Worm (Caenorhabditis elegans) whole organism, early embryonic: Measurements from ENCODE around the gene C30G12.1.

Experiments used
- B0310.2 ChIP-seq: sonication (generic microtip); optimal IDR thresholded peaks from 2 replicates; lab custom pipeline; 2016; ENCODE audit warnings: mild to moderate bottlenecking, missing genetic modification characterization, missing compliant biosample characterization
- F13C5.2 ChIP-seq: sonication (generic microtip); optimal IDR thresholded peaks from 2 replicates; lab custom pipeline; 2017; ENCODE audit warnings: mild to moderate bottlenecking, missing genetic modification characterization, inconsistent platforms, missing compliant biosample characterization
- aly-1 ChIP-seq: sonication (generic microtip); optimal IDR thresholded peaks from 2 replicates; lab custom pipeline; 2016; ENCODE audit warnings: missing genetic modification characterization, missing compliant biosample characterization
- ama-1 ChIP-seq: fragments of 150-350 bp; optimal IDR thresholded peaks from 2 replicates; lab custom pipeline; 2014
- ceh-13 ChIP-seq: fragments of 200-800 bp; sonication (Bioruptor generic); optimal IDR thresholded peaks from 2 replicates; lab custom pipeline; 2018; ENCODE audit warnings: mild to moderate bottlenecking, missing genetic modification characterization, missing compliant biosample characterization
- ceh-36 ChIP-seq: sonication (generic microtip); optimal IDR thresholded peaks from 2 replicates; lab custom pipeline; 2016; ENCODE audit warnings: missing genetic modification characterization, inconsistent platforms, missing compliant biosample characterization
- ets-7 ChIP-seq: sonication (generic microtip); optimal IDR thresholded peaks from 2 replicates; lab custom pipeline; 2016; ENCODE audit warnings: missing genotype, missing genetic modification characterization, missing compliant biosample characterization
- flt-1 ChIP-seq: fragments of 200-800 bp; sonication (Bioruptor generic); IDR thresholded peaks from 2 replicates; pipeline ENCODE4 v1.3.6; 2022; ENCODE audit warnings: missing genetic modification characterization, missing compliant biosample characterization
- hmbx-1 ChIP-seq: sonication (generic microtip); optimal IDR thresholded peaks from 2 replicates; lab custom pipeline; 2016; ENCODE audit warnings: mild to moderate bottlenecking, missing genetic modification characterization, missing compliant biosample characterization
- hmg-4 ChIP-seq: fragments of 200-800 bp; sonication (Bioruptor generic); optimal IDR thresholded peaks from 2 replicates; lab custom pipeline; 2018; ENCODE audit warnings: mild to moderate bottlenecking, missing genetic modification characterization, missing compliant biosample characterization
- hnd-1 ChIP-seq: sonication (generic microtip); optimal IDR thresholded peaks from 2 replicates; lab custom pipeline; 2016; ENCODE audit warnings: missing genetic modification characterization, missing compliant biosample characterization
- pes-1 ChIP-seq: fragments of 200-800 bp; sonication (Bioruptor generic); IDR thresholded peaks from 2 replicates; pipeline ENCODE4 v1.3.6; 2022; ENCODE audit warnings: missing genetic modification reagents, missing genetic modification characterization, missing compliant biosample characterization
- scrt-1 ChIP-seq: fragments of 200-800 bp; sonication (Bioruptor generic); IDR thresholded peaks from 2 replicates; pipeline ENCODE4 v1.3.6; 2022; ENCODE audit warnings: missing genetic modification characterization, missing compliant biosample characterization
- sea-1 ChIP-seq: fragments of 200-800 bp; sonication (Bioruptor generic); conservative IDR thresholded peaks from 2 replicates; pipeline ENCODE4 v1.3.6; 2022; ENCODE audit warnings: missing genetic modification characterization, missing compliant biosample characterization
- tbx-11 ChIP-seq: fragments of 200-800 bp; sonication (Bioruptor generic); IDR thresholded peaks from 2 replicates; pipeline ENCODE4 v1.3.6; 2022; ENCODE audit warnings: missing genetic modification characterization, missing compliant biosample characterization
- tbx-37 ChIP-seq: fragments of 200-800 bp; sonication (Bioruptor generic); conservative IDR thresholded peaks from 2 replicates; pipeline ENCODE4 v1.3.6; 2022; ENCODE audit warnings: missing genetic modification reagents, missing genetic modification characterization, missing compliant biosample characterization
- tra-4 ChIP-seq: sonication (generic microtip); optimal IDR thresholded peaks from 2 replicates; lab custom pipeline; 2017; ENCODE audit warnings: missing genetic modification characterization, missing compliant biosample characterization

C30G12.1 gene

DNA sequence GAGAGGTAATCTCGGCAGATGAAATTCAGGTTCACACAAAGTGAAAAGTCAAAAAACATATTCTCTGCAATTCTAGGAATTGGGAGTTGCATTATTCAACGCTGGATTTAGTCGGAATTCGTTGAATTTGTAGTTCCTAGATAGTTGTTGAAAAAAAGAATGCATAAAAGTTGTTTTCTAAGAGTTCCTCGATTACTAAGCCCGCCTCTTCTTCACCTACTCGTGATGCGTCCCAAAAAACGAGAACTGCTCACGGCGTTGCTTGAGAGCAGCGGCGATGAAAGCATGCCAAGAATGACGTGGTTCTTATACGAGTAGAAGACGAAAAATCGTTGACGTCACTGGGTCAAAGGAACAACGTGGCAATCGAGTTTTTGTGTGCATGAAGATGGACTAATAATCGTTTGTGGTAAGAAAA is 25.9 kb downstream of the C30G12.1 start:
- TF ChIP-seq F13C5.2 (tag; lab: Kevin White, UChicago) (no peak), sea-1 (GFP tag; lab: Robert Waterston, UW) (no peak), hmg-4 (GFP tag; lab: Kevin White, UChicago) (no peak), aly-1 (no peak), tra-4 (tag; lab: Kevin White, UChicago) (no peak), pes-1 (GFP tag; lab: Robert Waterston, UW) (no peak), tbx-37 (GFP tag; lab: Robert Waterston, UW) (no peak), tbx-11 (GFP tag; lab: Robert Waterston, UW) (no peak), ama-1 (lab: Kevin White, UChicago) (no peak), scrt-1 (GFP tag; lab: Robert Waterston, UW) (no peak), ets-7 (tag; lab: Kevin White, UChicago) (no peak), ceh-13 (no peak), ceh-36 (tag; lab: Kevin White, UChicago) (no peak), hmbx-1 (tag; lab: Kevin White, UChicago) (no peak)

DNA sequence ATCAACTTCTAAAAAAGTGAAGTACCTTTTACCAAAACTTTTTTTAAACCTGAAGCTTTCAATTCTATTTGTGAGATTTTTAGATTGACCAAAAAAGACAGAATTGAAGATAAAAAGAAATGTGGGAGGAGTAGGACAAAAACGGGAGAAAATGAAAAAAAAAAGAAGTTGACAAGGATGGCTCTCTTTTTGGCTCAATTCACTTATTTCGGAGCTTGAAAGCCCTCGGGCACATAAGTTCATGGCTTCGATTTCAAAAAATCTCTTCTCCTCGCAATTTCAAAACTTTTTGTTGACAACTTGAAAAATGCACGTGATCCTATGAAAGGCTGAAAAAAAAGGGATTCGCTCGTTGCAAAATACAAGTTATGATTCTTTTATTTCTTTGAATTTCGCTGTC is 27.1 kb downstream of the C30G12.1 start:
- TF ChIP-seq pes-1 (GFP tag; lab: Robert Waterston, UW) = no peak
- no peak for TF ChIP-seq flt-1 (GFP tag; lab: Robert Waterston, UW)
- no peak for TF ChIP-seq ama-1 (lab: Kevin White, UChicago)
- no peak for TF ChIP-seq hmbx-1 (tag; lab: Kevin White, UChicago)

DNA sequence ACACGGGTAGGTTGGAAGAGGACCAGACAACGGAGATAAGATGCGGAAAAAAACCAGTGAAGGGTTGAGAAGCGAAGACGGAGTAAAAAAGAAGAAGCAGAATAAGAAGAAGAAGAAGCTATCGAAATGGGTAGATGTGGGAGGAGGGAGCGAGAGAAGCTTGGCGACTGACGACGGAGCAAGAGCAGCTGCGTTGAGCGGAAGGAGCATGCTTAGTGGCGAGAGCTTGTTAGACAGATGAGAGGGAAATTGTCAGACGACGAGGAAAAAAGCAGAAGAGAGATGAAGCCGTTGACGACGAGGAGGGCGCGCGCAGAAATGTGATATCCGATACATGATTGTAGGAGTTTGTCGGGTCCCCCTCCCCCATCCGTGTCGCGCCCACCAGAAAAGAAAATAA is 27.9 kb downstream of the C30G12.1 start:
- TF ChIP-seq hmbx-1 (tag; lab: Kevin White, UChicago) = no peak
- TF ChIP-seq F13C5.2 (tag; lab: Kevin White, UChicago) = no peak
- TF ChIP-seq tra-4 (tag; lab: Kevin White, UChicago) = no peak
- TF ChIP-seq tbx-37 (GFP tag; lab: Robert Waterston, UW) = no peak
- TF ChIP-seq B0310.2 = no peak
- no peak for TF ChIP-seq ets-7 (tag; lab: Kevin White, UChicago)
- TF ChIP-seq flt-1 (GFP tag; lab: Robert Waterston, UW) = no peak
- TF ChIP-seq tbx-11 (GFP tag; lab: Robert Waterston, UW) = no peak
- TF ChIP-seq sea-1 (GFP tag; lab: Robert Waterston, UW) = no peak
- TF ChIP-seq ama-1 (lab: Kevin White, UChicago) = no peak
- TF ChIP-seq pes-1 (GFP tag; lab: Robert Waterston, UW) = no peak
- no peak for TF ChIP-seq hnd-1 (tag; lab: Kevin White, UChicago)
- no peak for TF ChIP-seq ceh-13
- no peak for TF ChIP-seq aly-1

DNA sequence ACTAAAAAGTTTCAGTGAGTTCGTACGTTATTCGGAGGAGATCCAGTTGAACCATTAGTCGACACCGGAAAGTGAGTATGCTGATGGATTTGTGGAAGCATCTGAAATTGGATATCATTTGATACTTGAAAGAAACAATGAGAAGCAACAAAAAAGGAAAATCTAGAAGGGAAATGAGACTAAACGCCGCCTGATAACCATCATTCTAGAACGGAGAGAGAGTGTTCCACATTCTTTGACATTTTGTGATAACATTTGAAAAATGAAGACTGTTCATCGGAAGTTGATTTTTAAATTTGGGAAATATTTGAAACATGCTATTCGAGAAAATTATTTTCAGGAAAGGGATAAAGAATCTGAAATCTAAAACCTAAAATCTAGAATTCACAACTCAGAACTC is 32.1 kb downstream of the C30G12.1 start, which contains the start of gene npax-1:
npax-1 (minus strand) TSS at position 101 of the 400 bp plus-strand sequence.
- TF ChIP-seq hmbx-1 (tag; lab: Kevin White, UChicago) (no peak), tra-4 (tag; lab: Kevin White, UChicago) (no peak), B0310.2 (no peak), scrt-1 (GFP tag; lab: Robert Waterston, UW) (no peak), sea-1 (GFP tag; lab: Robert Waterston, UW) (no peak), tbx-11 (GFP tag; lab: Robert Waterston, UW) (no peak), hnd-1 (tag; lab: Kevin White, UChicago) (no peak), F13C5.2 (tag; lab: Kevin White, UChicago) (no peak), ceh-13 (no peak), ets-7 (tag; lab: Kevin White, UChicago) (no peak), hmg-4 (GFP tag; lab: Kevin White, UChicago) (no peak), tbx-37 (GFP tag; lab: Robert Waterston, UW) (no peak), ama-1 (lab: Kevin White, UChicago) (no peak), aly-1 (no peak), pes-1 (GFP tag; lab: Robert Waterston, UW) (no peak), flt-1 (GFP tag; lab: Robert Waterston, UW) (no peak), ceh-36 (tag; lab: Kevin White, UChicago) (no peak)

DNA sequence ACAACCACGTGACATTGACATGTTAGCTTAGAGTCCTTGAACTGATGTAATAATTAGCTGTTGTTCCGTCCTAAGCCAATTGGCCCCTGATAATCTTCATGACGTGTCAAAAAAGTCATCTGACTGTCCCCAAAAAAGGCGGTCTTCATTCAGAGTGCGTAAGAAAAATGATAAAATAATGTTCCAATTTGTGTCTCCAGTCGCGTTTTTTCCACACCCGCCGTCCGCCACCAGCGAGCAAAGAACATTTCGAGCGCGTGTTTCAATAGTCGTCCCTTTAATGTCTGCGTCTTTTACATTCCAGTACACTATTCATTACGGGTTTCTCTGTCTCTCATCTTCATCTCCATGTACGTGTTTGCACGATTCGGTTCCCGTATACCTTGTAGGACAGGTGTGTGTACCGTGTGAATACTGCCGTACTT is 38.3 kb downstream of the C30G12.1 start:
- TF ChIP-seq scrt-1 (GFP tag; lab: Robert Waterston, UW) = no peak
- no peak for TF ChIP-seq ceh-36 (tag; lab: Kevin White, UChicago)
- TF ChIP-seq B0310.2 = no peak
- no peak for TF ChIP-seq tbx-11 (GFP tag; lab: Robert Waterston, UW)
- TF ChIP-seq hmg-4 (GFP tag; lab: Kevin White, UChicago) = no peak
- no peak for TF ChIP-seq hmbx-1 (tag; lab: Kevin White, UChicago)
- no peak for TF ChIP-seq aly-1
- TF ChIP-seq tra-4 (tag; lab: Kevin White, UChicago) = no peak

DNA sequence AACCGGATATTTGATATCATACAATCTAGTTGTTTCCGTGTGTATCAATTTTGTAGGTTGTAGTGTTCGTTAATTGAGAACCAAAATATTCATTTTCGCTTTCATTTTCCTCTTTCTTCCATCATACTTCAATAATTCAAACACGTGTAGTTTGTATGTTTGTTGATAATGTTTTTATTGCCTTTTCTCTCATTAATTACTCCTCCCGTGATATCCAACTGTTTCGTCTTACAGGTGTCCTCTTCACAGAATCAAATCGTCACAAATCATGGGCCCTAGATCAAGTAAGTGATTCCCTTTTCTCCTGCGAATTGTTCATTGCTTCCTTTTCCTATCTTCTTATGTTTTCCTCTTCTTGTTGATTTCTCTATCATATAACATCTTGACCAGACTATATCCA is 39.9 kb downstream of the C30G12.1 start, which contains the start of gene nhr-21:
nhr-21 (plus strand) TSS at position 235 of the 400 bp plus-strand sequence.
- TF ChIP-seq tra-4 (tag; lab: Kevin White, UChicago) (no peak), ceh-13 (no peak), aly-1 (no peak), ceh-36 (tag; lab: Kevin White, UChicago) (no peak)

DNA sequence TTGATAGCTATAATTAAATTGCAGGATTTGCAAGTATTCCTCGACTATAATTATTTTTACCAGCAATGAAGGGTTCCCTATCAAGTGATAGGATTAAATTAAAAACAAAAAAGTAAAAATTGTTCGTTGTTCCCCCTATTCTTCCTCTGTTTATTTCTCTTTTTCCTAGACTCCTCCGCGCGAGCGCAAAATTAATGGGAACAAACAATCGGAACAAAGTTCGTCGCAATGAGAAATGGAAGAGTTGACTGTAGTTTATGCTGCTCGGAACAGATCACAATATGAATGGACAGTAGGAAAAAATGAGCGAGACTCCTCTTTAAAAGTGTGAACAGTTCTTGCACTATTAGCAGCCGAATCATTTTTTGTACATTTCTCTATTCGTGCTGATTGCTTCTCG is 41.6 kb downstream of the C30G12.1 start:
- TF ChIP-seq flt-1 (GFP tag; lab: Robert Waterston, UW) = no peak

DNA sequence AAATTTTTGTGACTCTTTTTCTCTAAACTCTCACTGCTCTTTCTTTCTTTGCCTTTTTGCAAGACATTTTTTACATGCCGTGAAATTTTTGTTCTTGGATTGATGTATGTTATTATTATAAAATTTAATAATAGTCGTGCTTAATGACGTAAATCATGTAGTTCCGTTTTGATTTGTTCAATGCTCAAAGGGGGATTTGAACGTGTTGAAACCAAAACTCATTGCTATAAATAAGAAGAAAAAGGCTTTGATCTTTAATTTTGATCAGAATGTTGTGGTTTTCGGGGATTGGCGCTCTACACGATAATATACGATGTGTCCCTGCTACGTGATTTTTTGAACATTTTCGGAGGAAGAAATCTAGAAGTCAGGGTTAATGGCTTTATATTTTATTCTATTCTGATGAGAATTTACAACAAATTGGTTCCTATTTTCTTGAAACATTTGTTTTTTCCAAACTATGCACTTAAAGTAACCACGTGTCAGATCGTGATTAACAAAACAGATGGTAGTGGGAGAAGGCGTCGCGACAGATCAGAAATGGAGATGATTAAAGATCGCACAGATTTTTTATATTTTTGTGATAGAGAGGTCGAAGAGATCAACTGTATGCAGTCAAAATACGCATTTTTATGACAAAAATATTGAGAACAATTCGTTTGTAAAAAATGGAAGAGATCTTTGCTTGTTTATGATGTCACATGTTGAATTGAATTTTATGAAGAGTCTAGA is 42.6 kb downstream of the C30G12.1 start:
- TF ChIP-seq scrt-1 (GFP tag; lab: Robert Waterston, UW) = no peak
- no peak for TF ChIP-seq tbx-11 (GFP tag; lab: Robert Waterston, UW)
